Fruit fly (Drosophila melanogaster): Measurements from ENCODE around the gene nAChRbeta3.

Gene nAChRbeta3

DNA sequence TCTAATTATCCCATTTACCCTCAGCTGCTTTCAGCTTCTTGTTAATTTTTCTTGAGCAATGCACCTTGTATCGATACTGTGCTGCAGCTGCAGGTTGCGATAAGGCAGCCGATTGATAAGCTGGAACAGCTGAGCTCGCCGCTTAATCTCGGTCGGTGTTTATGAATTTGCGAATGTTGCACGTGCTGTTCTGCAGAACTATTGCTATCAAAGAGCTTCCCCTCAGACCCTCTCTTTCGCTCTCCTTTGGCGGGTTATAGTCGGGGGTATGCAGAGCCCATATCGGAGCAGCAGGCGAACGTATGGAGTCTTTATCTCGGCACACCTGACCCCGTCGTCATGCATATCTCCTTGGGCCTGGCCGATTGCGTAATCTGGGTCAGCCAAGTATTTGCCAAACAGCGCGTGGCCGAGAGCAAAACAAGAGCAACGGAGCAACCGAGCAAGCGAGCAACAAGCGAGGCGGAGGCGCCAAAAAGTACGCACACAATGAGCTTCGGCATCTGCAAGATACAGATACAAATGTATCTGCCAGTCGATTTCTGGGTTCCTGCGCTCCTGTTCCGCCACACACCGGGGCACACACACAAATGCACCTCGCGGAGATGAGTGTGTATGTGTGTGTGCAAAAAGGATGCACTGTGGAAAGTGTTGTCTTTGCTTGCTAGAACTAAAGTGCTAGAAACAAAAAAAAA lies 30.7 kb upstream of the nAChRbeta3 start (continued):
- no peak for TF ChIP-seq Elba2 (GFP tag; optimal IDR thresholded peaks at IDR 0.05)
- peak; percentile 0 for TF ChIP-seq cwo (GFP tag; optimal IDR thresholded peaks at IDR 0.05)
- TF ChIP-seq CG2712 (tag; optimal IDR thresholded peaks at IDR 0.05) = no peak
- peak; percentile 91 for TF ChIP-seq CG31224 (GFP tag; IDR thresholded peaks at IDR 0.05)
- TF ChIP-seq bowl (GFP tag; IDR thresholded peaks at IDR 0.05) = no peak
- no peak for TF ChIP-seq CG18619 (GFP tag; optimal IDR thresholded peaks at IDR 0.05)
- TF ChIP-seq CG17328 (GFP tag; IDR thresholded peaks at IDR 0.05) = no peak
- TF ChIP-seq Ssrp (tag; optimal IDR thresholded peaks at IDR 0.05) = no peak
- TF ChIP-seq cg (GFP tag; optimal IDR thresholded peaks at IDR 0.05) = peak; percentile 25
- no peak for TF ChIP-seq Lpt (GFP tag; optimal IDR thresholded peaks at IDR 0.05)
- TF ChIP-seq CG10543 (GFP tag; optimal IDR thresholded peaks at IDR 0.05) = no peak
- TF ChIP-seq BEAF-32 (GFP tag; optimal IDR thresholded peaks at IDR 0.05) = no peak
- TF ChIP-seq Med (GFP tag) = peak; percentile 31

DNA sequence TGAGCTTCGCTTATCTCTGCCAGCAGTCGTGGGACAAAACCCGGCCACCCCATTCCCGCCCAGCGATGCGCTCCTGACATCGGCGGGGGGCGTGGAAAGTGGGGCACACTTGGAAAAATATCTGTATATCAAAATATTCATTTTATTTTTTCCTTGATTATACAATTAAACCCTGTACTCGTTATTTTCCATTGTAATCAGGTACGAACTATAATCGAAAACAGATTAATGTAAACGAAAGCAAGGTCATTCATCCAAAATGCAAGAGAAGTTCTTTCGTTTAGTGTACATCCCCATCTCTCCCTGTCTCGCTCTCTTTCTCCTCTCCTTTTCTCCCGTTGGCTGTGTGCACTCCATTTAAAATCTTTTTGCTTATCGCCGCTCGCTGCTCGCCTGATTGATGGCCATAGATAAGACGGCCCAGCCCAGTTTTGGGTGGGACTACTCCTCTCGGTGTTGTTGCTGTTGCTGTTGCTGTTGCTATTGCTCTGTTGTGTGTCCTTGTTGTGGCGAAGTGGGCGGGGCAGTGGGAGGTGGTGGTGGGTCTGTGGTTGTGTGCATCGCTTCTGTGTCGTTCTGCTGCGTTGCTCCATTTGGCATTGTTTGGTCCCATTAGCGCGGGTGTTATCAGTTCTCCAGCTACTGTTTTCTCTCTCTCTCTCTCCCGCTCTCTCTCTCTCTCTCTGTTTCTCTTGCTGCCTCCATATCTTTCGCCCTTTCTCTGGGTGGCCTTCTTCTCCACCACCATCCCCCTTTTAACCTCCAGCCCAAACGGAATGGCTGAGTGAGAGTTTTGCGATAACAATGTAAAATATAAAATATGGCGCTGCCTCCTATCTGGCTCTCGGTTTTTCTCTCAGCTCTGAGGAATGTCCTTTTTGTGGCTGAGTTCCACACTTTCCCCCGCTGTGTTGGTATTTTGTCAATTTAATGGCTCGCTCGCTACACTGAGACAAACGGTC lies 28.6 kb upstream of the nAChRbeta3 start:
- peak; percentile 67 to 70 for TF ChIP-seq dpn (GFP tag; optimal IDR thresholded peaks at IDR 0.05)
- TF ChIP-seq CG9727 (GFP tag; optimal IDR thresholded peaks at IDR 0.05) = peak; percentile 75
- TF ChIP-seq NK7.1 (GFP tag; optimal IDR thresholded peaks at IDR 0.05) = no peak
- TF ChIP-seq pros (GFP tag; optimal IDR thresholded peaks at IDR 0.05) = peak; percentile 9
- peak; percentile 50 for TF ChIP-seq CG9437 (GFP tag; optimal IDR thresholded peaks at IDR 0.05)
- TF ChIP-seq CG33213 (GFP tag; optimal IDR thresholded peaks at IDR 0.05) = no peak
- peak; percentile 76 for TF ChIP-seq Hr3 (GFP tag; optimal IDR thresholded peaks at IDR 0.05)
- TF ChIP-seq CG15696 (tag; optimal IDR thresholded peaks at IDR 0.05) = peak; percentile 57
- TF ChIP-seq Bgb (GFP tag; IDR thresholded peaks at IDR 0.05; ENCODE audit: partially characterized antibody) = no peak
- peak; percentile 53 for TF ChIP-seq CG15514 (GFP tag; optimal IDR thresholded peaks at IDR 0.05)
- peak; percentile 75 for TF ChIP-seq CG14014 (GFP tag; IDR thresholded peaks at IDR 0.05)
- TF ChIP-seq Xrp1 (GFP tag; IDR thresholded peaks at IDR 0.05) = peak; percentile 92
- TF ChIP-seq br (optimal IDR thresholded peaks at IDR 0.05) = no peak
- TF ChIP-seq slou (GFP tag; optimal IDR thresholded peaks at IDR 0.05) = peak; percentile 31
- TF ChIP-seq CG12155 (GFP tag; optimal IDR thresholded peaks at IDR 0.05) = peak; percentile 50
- peak; percentile 89 for TF ChIP-seq Sox102F (GFP tag; optimal IDR thresholded peaks at IDR 0.05)
- peak; percentile 27 for TF ChIP-seq CG6765 (GFP tag; optimal IDR thresholded peaks at IDR 0.05)
- TF ChIP-seq Spps (tag; optimal IDR thresholded peaks at IDR 0.05) = peak; percentile 70
- no peak for TF ChIP-seq CG30020 (tag; optimal IDR thresholded peaks at IDR 0.05)
- peak; percentile 64 for TF ChIP-seq dati (GFP tag; IDR thresholded peaks at IDR 0.05)
- peak; percentile 75 for TF ChIP-seq CG6813 (GFP tag; optimal IDR thresholded peaks at IDR 0.05)
- TF ChIP-seq D19A (tag; optimal IDR thresholded peaks at IDR 0.05) = peak; percentile 61
- TF ChIP-seq rib (GFP tag; IDR thresholded peaks at IDR 0.05) = no peak
- TF ChIP-seq jigr1 (GFP tag; IDR thresholded peaks at IDR 0.05) = peak; percentile 61; the same call in 1 of the 3 replicates
- TF ChIP-seq CG10654 (GFP tag; optimal IDR thresholded peaks at IDR 0.05) = peak; percentile 54
- no peak for TF ChIP-seq eyg (GFP tag; optimal IDR thresholded peaks at IDR 0.05)
- TF ChIP-seq da (GFP tag; optimal IDR thresholded peaks at IDR 0.05) = peak; percentile 37
- peak; percentile 22 for TF ChIP-seq CG1792 (GFP tag; optimal IDR thresholded peaks at IDR 0.05)
- peak; percentile 9 for TF ChIP-seq ab (GFP tag; optimal IDR thresholded peaks at IDR 0.05)
- TF ChIP-seq disco-r (GFP tag; optimal IDR thresholded peaks at IDR 0.05) = no peak
- peak; percentile 40 for TF ChIP-seq Dek (tag; optimal IDR thresholded peaks at IDR 0.05)
- TF ChIP-seq fd3F (GFP tag; optimal IDR thresholded peaks at IDR 0.05) = peak; percentile 26
- TF ChIP-seq fd102C (GFP tag; optimal IDR thresholded peaks at IDR 0.05) = no peak
- TF ChIP-seq CG4404 (GFP tag; IDR thresholded peaks at IDR 0.05) = peak; percentile 71

All from whole organism, embryonic.